Worm (Caenorhabditis elegans) whole organism, L2 larva: ENCODE measurements around the gene mltn-3.

Source experiments
- C34F6.9 ChIP-seq: fragments of 150-350 bp; optimal IDR thresholded peaks from 2 replicates; lab custom pipeline; 2014; ENCODE audit warnings: missing biosample characterization, missing genetic modification characterization
- F13H6.1 ChIP-seq: sonication (generic microtip); optimal IDR thresholded peaks from 2 replicates; lab custom pipeline; 2016; ENCODE audit warnings: missing genetic modification characterization, missing compliant biosample characterization
- R02D3.7 ChIP-seq: fragments of 150-350 bp; optimal IDR thresholded peaks from 2 replicates; lab custom pipeline; 2014; ENCODE audit warnings: missing biosample characterization, missing genetic modification characterization
- Y55F3AM.14 ChIP-seq: fragments of 200-800 bp; sonication (Bioruptor generic); optimal IDR thresholded peaks from 2 replicates; lab custom pipeline; 2018; ENCODE audit warnings: mild to moderate bottlenecking, missing genetic modification characterization, missing compliant biosample characterization
- ZK546.5 ChIP-seq: sonication (generic microtip); optimal IDR thresholded peaks from 2 replicates; lab custom pipeline; 2017; ENCODE audit warnings: missing biosample characterization, missing genetic modification characterization
- aly-2 ChIP-seq: fragments of 150-350 bp; optimal IDR thresholded peaks from 2 replicates; lab custom pipeline; 2014; ENCODE audit warnings: missing biosample characterization, missing genetic modification characterization
- ama-1 ChIP-seq: fragments of 150-350 bp; optimal IDR thresholded peaks from 2 replicates; lab custom pipeline; 2018; ENCODE audit warnings: inconsistent platforms
- blmp-1 ChIP-seq: sonication (generic microtip); optimal IDR thresholded peaks from 2 replicates; lab custom pipeline; 2017; ENCODE audit warnings: missing genetic modification characterization, mild to moderate bottlenecking, missing compliant biosample characterization, antibody characterized with exemption, moderate library complexity; ENCODE audit not compliant: insufficient read depth
- ceh-16 ChIP-seq: fragments of 150-350 bp; optimal IDR thresholded peaks from 2 replicates; lab custom pipeline; 2014; ENCODE audit warnings: missing biosample characterization, missing genetic modification characterization
- ceh-82 ChIP-seq: fragments of 150-350 bp; optimal IDR thresholded peaks from 2 replicates; lab custom pipeline; 2014; ENCODE audit warnings: missing biosample characterization, missing genetic modification characterization
- crh-2 ChIP-seq: sonication (generic microtip); optimal IDR thresholded peaks from 2 replicates; lab custom pipeline; 2017; ENCODE audit warnings: missing biosample characterization, missing genetic modification characterization
- dmd-4 ChIP-seq: sonication (generic microtip); optimal IDR thresholded peaks from 2 replicates; lab custom pipeline; 2017; ENCODE audit warnings: missing biosample characterization, missing genetic modification characterization
- egl-27 ChIP-seq: sonication (generic microtip); optimal IDR thresholded peaks from 3 replicates; lab custom pipeline; 2017; ENCODE audit warnings: missing biosample characterization, missing genetic modification reagents, missing genetic modification characterization
- elt-1 ChIP-seq: fragments of 150-350 bp; optimal IDR thresholded peaks from 2 replicates; lab custom pipeline; 2014; ENCODE audit warnings: missing biosample characterization, missing genetic modification characterization
- elt-3 ChIP-seq: sonication (generic microtip); optimal IDR thresholded peaks from 2 replicates; lab custom pipeline; 2017; ENCODE audit warnings: missing biosample characterization, missing genetic modification characterization
- fos-1 ChIP-seq: fragments of 150-350 bp; optimal IDR thresholded peaks from 2 replicates; lab custom pipeline; 2014; ENCODE audit warnings: missing biosample characterization, missing genetic modification characterization
- gmeb-1 ChIP-seq: fragments of 150-350 bp; optimal IDR thresholded peaks from 2 replicates; lab custom pipeline; 2014; ENCODE audit warnings: missing biosample characterization, missing genetic modification characterization
- lin-11 ChIP-seq: fragments of 150-350 bp; sonication (generic microtip); optimal IDR thresholded peaks from 2 replicates; lab custom pipeline; 2014; ENCODE audit warnings: missing biosample characterization, missing genetic modification characterization, inconsistent platforms, mixed read lengths
- lin-13 ChIP-seq: fragments of 150-350 bp; optimal IDR thresholded peaks from 2 replicates; lab custom pipeline; 2014; ENCODE audit warnings: missing biosample characterization, missing genetic modification reagents, missing genetic modification characterization
- lsy-2 ChIP-seq, 2 experiments: fragments of 150-350 bp in 1 of 2; sonication (generic microtip) in 1 of 2; optimal IDR thresholded peaks; 2 replicates each; lab custom pipeline; 2014 to 2017; ENCODE audit warnings: missing biosample characterization in 2 of 2, missing genetic modification characterization in 2 of 2
- mab-5 ChIP-seq: fragments of 150-350 bp; optimal IDR thresholded peaks from 2 replicates; lab custom pipeline; 2014; ENCODE audit warnings: missing biosample characterization, missing genetic modification characterization
- mbf-1 ChIP-seq: sonication (generic microtip); optimal IDR thresholded peaks from 2 replicates; lab custom pipeline; 2017; ENCODE audit warnings: missing biosample characterization, missing genetic modification characterization
- mdl-1 ChIP-seq, 2 experiments: fragments of 150-350 bp in 1 of 2; sonication (generic microtip) in 1 of 2; optimal IDR thresholded peaks; 2 replicates each; lab custom pipeline; 2017; ENCODE audit warnings: missing biosample characterization in 2 of 2, missing genetic modification characterization in 2 of 2
- nhr-10 ChIP-seq: sonication (generic microtip); optimal IDR thresholded peaks from 2 replicates; lab custom pipeline; 2017; ENCODE audit warnings: missing biosample characterization, missing genetic modification characterization
- nhr-11 ChIP-seq: fragments of 150-350 bp; optimal IDR thresholded peaks from 2 replicates; lab custom pipeline; 2014; ENCODE audit warnings: missing biosample characterization, missing genetic modification characterization
- nhr-12 ChIP-seq: fragments of 150-350 bp; optimal IDR thresholded peaks from 2 replicates; lab custom pipeline; 2014; ENCODE audit warnings: missing biosample characterization, missing genetic modification characterization
- nhr-129 ChIP-seq: fragments of 150-350 bp; optimal IDR thresholded peaks from 2 replicates; lab custom pipeline; 2014; ENCODE audit warnings: missing biosample characterization, missing genetic modification characterization
- nhr-21 ChIP-seq: fragments of 150-350 bp; optimal IDR thresholded peaks from 2 replicates; lab custom pipeline; 2014; ENCODE audit warnings: missing biosample characterization, missing genetic modification characterization
- nhr-23 ChIP-seq: fragments of 150-350 bp; optimal IDR thresholded peaks from 2 replicates; lab custom pipeline; 2014; ENCODE audit warnings: missing biosample characterization, missing genetic modification reagents, missing genetic modification characterization
- nhr-237 ChIP-seq: fragments of 150-350 bp; optimal IDR thresholded peaks from 2 replicates; lab custom pipeline; 2014; ENCODE audit warnings: missing biosample characterization, missing genetic modification characterization
- nhr-25 ChIP-seq: fragments of 150-350 bp; sonication (generic microtip); optimal IDR thresholded peaks from 3 replicates; lab custom pipeline; 2014; ENCODE audit warnings: missing biosample characterization, missing genetic modification characterization
- nhr-6 ChIP-seq: fragments of 150-350 bp; optimal IDR thresholded peaks from 2 replicates; lab custom pipeline; 2014; ENCODE audit warnings: missing biosample characterization, missing genetic modification characterization
- nhr-77 ChIP-seq: fragments of 150-350 bp; optimal IDR thresholded peaks from 2 replicates; lab custom pipeline; 2014; ENCODE audit warnings: missing biosample characterization, missing genetic modification characterization
- peb-1 ChIP-seq: fragments of 150-350 bp; optimal IDR thresholded peaks from 2 replicates; lab custom pipeline; 2014; ENCODE audit warnings: missing biosample characterization, missing genetic modification characterization
- skn-1 ChIP-seq: sonication (generic microtip); optimal IDR thresholded peaks from 2 replicates; lab custom pipeline; 2017; ENCODE audit warnings: missing biosample characterization, missing genetic modification characterization
- sma-3 ChIP-seq: sonication (generic microtip); optimal IDR thresholded peaks from 2 replicates; lab custom pipeline; 2016; ENCODE audit warnings: missing genetic modification reagents, missing genetic modification characterization, missing compliant biosample characterization
- sma-9 ChIP-seq, 2 experiments: fragments of 150-350 bp in 1 of 2; sonication (generic microtip) in 1 of 2; optimal IDR thresholded peaks; 2 replicates each; lab custom pipeline; 2014 to 2016; ENCODE audit warnings: missing genetic modification characterization in 2 of 2, mild to moderate bottlenecking in 1 of 2, missing biosample characterization in 1 of 2, missing compliant biosample characterization in 1 of 2, missing genetic modification reagents in 1 of 2, moderate library complexity in 1 of 2
- snpc-4 ChIP-seq: fragments of 150-350 bp; optimal IDR thresholded peaks from 2 replicates; lab custom pipeline; 2014; ENCODE audit warnings: missing biosample characterization, missing genetic modification characterization
- unc-62 ChIP-seq: fragments of 150-350 bp; optimal IDR thresholded peaks from 2 replicates; lab custom pipeline; 2014; ENCODE audit warnings: missing biosample characterization, missing genetic modification reagents, missing genetic modification characterization
- zag-1 ChIP-seq: fragments of 150-350 bp; optimal IDR thresholded peaks from 2 replicates; lab custom pipeline; 2014; ENCODE audit warnings: missing biosample characterization, missing genetic modification characterization
- ztf-1 ChIP-seq: fragments of 200-800 bp; sonication (Bioruptor generic); conservative IDR thresholded peaks from 2 replicates; pipeline ENCODE4 v1.3.6; 2022; ENCODE audit warnings: missing genetic modification characterization, missing compliant biosample characterization
- ztf-11 ChIP-seq: sonication (generic microtip); optimal IDR thresholded peaks from 2 replicates; lab custom pipeline; 2017; ENCODE audit warnings: missing biosample characterization, missing genetic modification characterization

mltn-3 gene

ce11 chrII:13896279-13896774 is 19.8 kb upstream of the mltn-3 start:
- TF ChIP-seq nhr-77, result no peak
- no peak for TF ChIP-seq ztf-11 (tag; lab: Kevin White, UChicago)
- no peak for TF ChIP-seq mab-5 (tag; lab: Kevin White, UChicago)
- no peak for TF ChIP-seq mbf-1 (tag; lab: Kevin White, UChicago)
- no peak for TF ChIP-seq zag-1 (tag; lab: Kevin White, UChicago)
- TF ChIP-seq nhr-25 (tag; lab: Kevin White, UChicago), result no peak
- no peak for TF ChIP-seq snpc-4 (tag; lab: Kevin White, UChicago)
- TF ChIP-seq crh-2 (tag; lab: Kevin White, UChicago), result no peak
- no peak for TF ChIP-seq nhr-11 (tag; lab: Kevin White, UChicago)
- TF ChIP-seq dmd-4, result no peak
- TF ChIP-seq nhr-12 (tag; lab: Kevin White, UChicago), result no peak
- TF ChIP-seq fos-1 (tag; lab: Kevin White, UChicago), result no peak
- TF ChIP-seq Y55F3AM.14 (GFP tag; lab: Kevin White, UChicago), result no peak
- TF ChIP-seq mdl-1 (tag; optimal IDR thresholded peaks at IDR 0.05; lab: Kevin White, UChicago), result no peak
- no peak for TF ChIP-seq lin-11 (tag; lab: Kevin White, UChicago)
- TF ChIP-seq ama-1, result no peak
- no peak for TF ChIP-seq ceh-82 (tag; lab: Kevin White, UChicago)
- no peak for TF ChIP-seq sma-3 (GFP tag; lab: Kevin White, UChicago)

- TF ChIP-seq ztf-11 (tag; lab: Kevin White, UChicago), result no peak
- no peak for TF ChIP-seq nhr-11 (tag; lab: Kevin White, UChicago)
- TF ChIP-seq mab-5 (tag; lab: Kevin White, UChicago), result no peak
These were observed 16.4 kb upstream of the mltn-3 start for ce11 chrII:13899777-13900176.

ce11 chrII:13902014-13902413 is 14.1 kb upstream of the mltn-3 start, which contains the start of gene W02B8.1:
TSS of gene W02B8.1 (minus strand) at chrII:13902114.
- TF ChIP-seq nhr-11 (tag; lab: Kevin White, UChicago) (no peak), sma-9 (GFP tag; optimal IDR thresholded peaks at IDR 0.05; lab: Kevin White, UChicago) (no peak), sma-9 (tag; optimal IDR thresholded peaks at IDR 0.05; lab: Kevin White, UChicago) (no peak), sma-3 (GFP tag; lab: Kevin White, UChicago) (no peak), blmp-1 (tag; lab: Kevin White, UChicago) (no peak), gmeb-1 (no peak), nhr-25 (tag; lab: Kevin White, UChicago) (no peak), egl-27 (tag; lab: Kevin White, UChicago) (no peak), ztf-11 (tag; lab: Kevin White, UChicago) (no peak), nhr-237 (tag; lab: Kevin White, UChicago) (no peak), ceh-16 (tag; lab: Kevin White, UChicago) (no peak), F13H6.1 (tag; lab: Kevin White, UChicago) (no peak), aly-2 (tag; lab: Kevin White, UChicago) (no peak), nhr-21 (tag; lab: Kevin White, UChicago) (no peak)

- peak in 1 of 2 experiments; percentile 47 for TF ChIP-seq mdl-1 (tag; optimal IDR thresholded peaks at IDR 0.05; lab: Kevin White, UChicago)
- TF ChIP-seq nhr-129 (tag; lab: Kevin White, UChicago), result peak; percentile 23
- no peak for TF ChIP-seq lin-13 (GFP tag; lab: Kevin White, UChicago)
- no peak for TF ChIP-seq nhr-11 (tag; lab: Kevin White, UChicago)
- no peak for TF ChIP-seq elt-1 (tag; lab: Kevin White, UChicago)
- peak; percentile 29 for TF ChIP-seq Y55F3AM.14 (GFP tag; lab: Kevin White, UChicago)
- TF ChIP-seq ztf-1, result no peak
- peak; percentile 38 for TF ChIP-seq sma-9 (GFP tag; optimal IDR thresholded peaks at IDR 0.05; lab: Kevin White, UChicago)
- no peak for TF ChIP-seq sma-9 (tag; optimal IDR thresholded peaks at IDR 0.05; lab: Kevin White, UChicago)
- no peak for TF ChIP-seq unc-62 (GFP tag; lab: Kevin White, UChicago)
- TF ChIP-seq nhr-12 (tag; lab: Kevin White, UChicago), result no peak
- TF ChIP-seq elt-3 (tag; lab: Kevin White, UChicago), result no peak
- TF ChIP-seq ztf-11 (tag; lab: Kevin White, UChicago), result no peak
- TF ChIP-seq nhr-25 (tag; lab: Kevin White, UChicago), result no peak
- no peak for TF ChIP-seq nhr-23
- no peak for TF ChIP-seq R02D3.7 (tag; lab: Kevin White, UChicago)
- TF ChIP-seq crh-2 (tag; lab: Kevin White, UChicago), result no peak
- TF ChIP-seq ceh-82 (tag; lab: Kevin White, UChicago), result no peak
- TF ChIP-seq mbf-1 (tag; lab: Kevin White, UChicago), result no peak
- no peak for TF ChIP-seq nhr-10
- TF ChIP-seq lin-11 (tag; lab: Kevin White, UChicago), result no peak
- no peak for TF ChIP-seq nhr-6
- TF ChIP-seq skn-1 (tag; lab: Kevin White, UChicago), result no peak
- TF ChIP-seq C34F6.9 (tag; lab: Kevin White, UChicago), result peak; percentile 19
- peak in 1 of 2 experiments; percentile 49 for TF ChIP-seq lsy-2 (tag; optimal IDR thresholded peaks at IDR 0.05; lab: Kevin White, UChicago)
- TF ChIP-seq ZK546.5, result no peak
- no peak for TF ChIP-seq peb-1 (tag; lab: Kevin White, UChicago)
- no peak for TF ChIP-seq ceh-16 (tag; lab: Kevin White, UChicago)
- TF ChIP-seq F13H6.1 (tag; lab: Kevin White, UChicago), result peak; percentile 36
These were observed 12.7 kb upstream of the mltn-3 start for ce11 chrII:13903482-13903881.
